Worm (Caenorhabditis elegans) whole organism, L4 larva: Measurements from ENCODE around the gene upb-1.

Source experiments
- F26F4.8 ChIP-seq: fragments of 200-800 bp; sonication (Bioruptor generic); conservative IDR thresholded peaks from 2 replicates; pipeline ENCODE4 v1.3.6; 2022; ENCODE audit warnings: missing genetic modification characterization, missing compliant biosample characterization
- F37D6.2 ChIP-seq: sonication (generic microtip); optimal IDR thresholded peaks from 2 replicates; lab custom pipeline; 2016; ENCODE audit warnings: mild to moderate bottlenecking, missing genetic modification characterization, missing compliant biosample characterization
- F44E2.7 ChIP-seq: fragments of 200-800 bp; sonication (Bioruptor generic); IDR thresholded peaks from 2 replicates; pipeline ENCODE4 v2.1.2; 2022; ENCODE audit warnings: missing genetic modification characterization, missing compliant biosample characterization
- Y105C5A.15 ChIP-seq: fragments of 200-800 bp; sonication (Bioruptor generic); IDR thresholded peaks from 2 replicates; pipeline ENCODE4 v1.3.6; 2022; ENCODE audit warnings: missing genetic modification characterization, missing compliant biosample characterization
- Y48G9A.11 ChIP-seq: fragments of 200-800 bp; sonication (Bioruptor generic); IDR thresholded peaks from 2 replicates; pipeline ENCODE4 v1.3.6; 2022; ENCODE audit warnings: missing genetic modification reagents, missing genetic modification characterization, missing compliant biosample characterization
- Y5F2A.4 ChIP-seq: fragments of 200-800 bp; sonication (Bioruptor generic); optimal IDR thresholded peaks from 2 replicates; lab custom pipeline; 2018; ENCODE audit warnings: mild to moderate bottlenecking, missing genetic modification characterization, missing compliant biosample characterization
- Y75B8A.6 ChIP-seq: fragments of 200-800 bp; sonication (Bioruptor generic); IDR thresholded peaks from 2 replicates; pipeline ENCODE4 v1.3.6; 2022; ENCODE audit warnings: missing genetic modification reagents, missing genetic modification characterization, missing compliant biosample characterization
- ZK337.2 ChIP-seq: fragments of 200-800 bp; sonication (Bioruptor generic); IDR thresholded peaks from 2 replicates; pipeline ENCODE4 v1.3.6; 2022; ENCODE audit warnings: missing genetic modification reagents, missing genetic modification characterization, missing compliant biosample characterization
- aha-1 ChIP-seq: fragments of 150-350 bp; peaks from one replicate; lab custom pipeline; 2014; ENCODE audit warnings: missing biosample characterization, missing genetic modification characterization
- aly-2 ChIP-seq: sonication (generic microtip); optimal IDR thresholded peaks from 2 replicates; lab custom pipeline; 2018; ENCODE audit warnings: missing biosample characterization, missing genetic modification characterization
- ama-1 ChIP-seq: fragments of 150-350 bp; optimal IDR thresholded peaks from 2 replicates; lab custom pipeline; 2014; ENCODE audit warnings: inconsistent platforms, mixed read lengths
- ceh-28 ChIP-seq: fragments of 150-350 bp; optimal IDR thresholded peaks from 2 replicates; lab custom pipeline; 2014; ENCODE audit warnings: missing biosample characterization, missing genetic modification reagents, missing genetic modification characterization
- ceh-44 ChIP-seq: fragments of 200-800 bp; sonication (Bioruptor generic); IDR thresholded peaks from 2 replicates; pipeline ENCODE4 v1.3.6; 2022; ENCODE audit warnings: missing genetic modification reagents, missing genetic modification characterization, missing compliant biosample characterization
- ctbp-1 ChIP-seq: fragments of 200-800 bp; sonication (Bioruptor generic); IDR thresholded peaks from 2 replicates; pipeline ENCODE4 v1.3.6; 2022; ENCODE audit warnings: missing genetic modification reagents, missing genetic modification characterization, missing compliant biosample characterization
- daf-16 ChIP-seq, 3 experiments: sonication (generic microtip); optimal IDR thresholded peaks; 2 replicates each; lab custom pipeline; 2016 to 2017; ENCODE audit warnings: missing genetic modification characterization in 3 of 3, missing genetic modification reagents in 3 of 3, mild to moderate bottlenecking in 2 of 3, missing compliant biosample characterization in 2 of 3, missing biosample characterization in 1 of 3, moderate library complexity in 1 of 3
- daf-19 ChIP-seq: fragments of 200-800 bp; sonication (Bioruptor generic); conservative IDR thresholded peaks from 2 replicates; pipeline ENCODE4 v1.3.6; 2022; ENCODE audit warnings: missing genetic modification characterization, missing compliant biosample characterization
- egl-27 ChIP-seq: sonication (generic microtip); optimal IDR thresholded peaks from 3 replicates; lab custom pipeline; 2017; ENCODE audit warnings: missing biosample characterization, missing genetic modification reagents, missing genetic modification characterization
- egl-43 ChIP-seq: fragments of 200-800 bp; sonication (Bioruptor generic); IDR thresholded peaks from 2 replicates; pipeline ENCODE4 v1.3.6; 2022; ENCODE audit warnings: missing genetic modification reagents, missing genetic modification characterization, missing compliant biosample characterization
- hlh-30 ChIP-seq: sonication (generic microtip); optimal IDR thresholded peaks from 2 replicates; lab custom pipeline; 2017; ENCODE audit warnings: antibody characterized with exemption, mild to moderate bottlenecking, missing genetic modification characterization, missing compliant biosample characterization; ENCODE audit not compliant: insufficient read depth
- hmg-1.1 ChIP-seq: fragments of 200-800 bp; sonication (Bioruptor generic); IDR thresholded peaks from 2 replicates; pipeline ENCODE4 v1.3.6; 2022; ENCODE audit warnings: missing genetic modification reagents, missing genetic modification characterization, missing compliant biosample characterization
- lin-38 ChIP-seq: fragments of 200-800 bp; sonication (Bioruptor generic); IDR thresholded peaks from 2 replicates; pipeline ENCODE4 v1.3.6; 2022; ENCODE audit warnings: missing genetic modification reagents, missing genetic modification characterization, missing compliant biosample characterization
- madf-5 ChIP-seq, 2 experiments: fragments of 200-800 bp; sonication (Bioruptor generic); IDR thresholded peaks; 2 replicates each; pipeline ENCODE4 v1.3.6; 2022; ENCODE audit warnings: missing compliant biosample characterization in 2 of 2, missing genetic modification characterization in 2 of 2
- mes-2 ChIP-seq: sonication (generic microtip); optimal IDR thresholded peaks from 2 replicates; lab custom pipeline; 2016; ENCODE audit warnings: missing genotype, mild to moderate bottlenecking, missing genetic modification characterization, missing compliant biosample characterization; ENCODE audit not compliant: poor library complexity, severe bottlenecking
- mxl-2 ChIP-seq: fragments of 200-800 bp; sonication (Bioruptor generic); conservative IDR thresholded peaks from 2 replicates; pipeline ENCODE4 v1.3.6; 2022; ENCODE audit warnings: missing genetic modification reagents, missing genetic modification characterization, missing compliant biosample characterization
- mxl-3 ChIP-seq: fragments of 200-800 bp; sonication (Bioruptor generic); optimal IDR thresholded peaks from 2 replicates; lab custom pipeline; 2018; ENCODE audit warnings: mild to moderate bottlenecking, missing genetic modification characterization, missing compliant biosample characterization
- nhr-102 ChIP-seq: sonication (generic microtip); optimal IDR thresholded peaks from 2 replicates; lab custom pipeline; 2016; ENCODE audit warnings: mild to moderate bottlenecking, missing genetic modification characterization, moderate library complexity, missing compliant biosample characterization
- nhr-11 ChIP-seq: fragments of 150-350 bp; optimal IDR thresholded peaks from 2 replicates; lab custom pipeline; 2014; ENCODE audit warnings: missing biosample characterization, missing genetic modification characterization
- nhr-28 ChIP-seq: fragments of 150-350 bp; optimal IDR thresholded peaks from 2 replicates; lab custom pipeline; 2014; ENCODE audit warnings: missing biosample characterization, missing genetic modification characterization
- nhr-48 ChIP-seq: sonication (generic microtip); optimal IDR thresholded peaks from 2 replicates; lab custom pipeline; 2016; ENCODE audit warnings: mild to moderate bottlenecking, missing genetic modification characterization, missing compliant biosample characterization
- php-3 ChIP-seq: fragments of 200-800 bp; sonication (Bioruptor generic); IDR thresholded peaks from 2 replicates; pipeline ENCODE4 v1.3.6; 2022; ENCODE audit warnings: missing genetic modification reagents, missing genetic modification characterization, missing compliant biosample characterization
- sdz-12 ChIP-seq: fragments of 200-800 bp; sonication (Bioruptor generic); optimal IDR thresholded peaks from 2 replicates; lab custom pipeline; 2018; ENCODE audit warnings: mild to moderate bottlenecking, missing genetic modification characterization, missing compliant biosample characterization
- snpc-4 ChIP-seq: fragments of 150-350 bp; optimal IDR thresholded peaks from 2 replicates; lab custom pipeline; 2014; ENCODE audit warnings: missing biosample characterization, missing genetic modification characterization
- spr-3 ChIP-seq: fragments of 200-800 bp; sonication (Bioruptor generic); optimal IDR thresholded peaks from 2 replicates; lab custom pipeline; 2018; ENCODE audit warnings: mild to moderate bottlenecking, missing genetic modification characterization, missing compliant biosample characterization
- unc-130 ChIP-seq: sonication (generic microtip); optimal IDR thresholded peaks from 2 replicates; lab custom pipeline; 2016; ENCODE audit warnings: missing genetic modification reagents, missing genetic modification characterization, missing compliant biosample characterization
- unc-39 ChIP-seq: sonication (generic microtip); optimal IDR thresholded peaks from 2 replicates; lab custom pipeline; 2017; ENCODE audit warnings: missing biosample characterization, missing genetic modification characterization
- unc-62 ChIP-seq, 3 experiments: fragments of 150-350 bp in 1 of 3; sonication (generic microtip); optimal IDR thresholded peaks in 2 of 3; peaks in 1 of 3; 1 replicate in 1 of 3; 2 replicates in 2 of 3; lab custom pipeline; 2014 to 2017; ENCODE audit warnings: missing biosample characterization in 3 of 3, missing genetic modification characterization in 3 of 3, missing genetic modification reagents in 3 of 3, missing genotype in 1 of 3
- zfp-2 ChIP-seq: sonication (generic microtip); optimal IDR thresholded peaks from 2 replicates; lab custom pipeline; 2016; ENCODE audit warnings: mild to moderate bottlenecking, missing genetic modification characterization, missing compliant biosample characterization
- zfp-3 ChIP-seq: fragments of 200-800 bp; sonication (Bioruptor generic); conservative IDR thresholded peaks from 2 replicates; pipeline ENCODE4 v1.3.6; 2022; ENCODE audit warnings: missing genetic modification reagents, missing genetic modification characterization, missing compliant biosample characterization
- zip-2 ChIP-seq: fragments of 150-350 bp; optimal IDR thresholded peaks from 2 replicates; lab custom pipeline; 2014; ENCODE audit warnings: missing biosample characterization, missing genetic modification characterization

upb-1 gene

ce11 chrII:6306125-6306524, 16.2 kb upstream of the upb-1 start, which contains the start of gene C29F5.8:
C29F5.8 (plus strand) TSS chrII:6306425.
- TF ChIP-seq Y75B8A.6 (GFP tag; lab: Robert Waterston, UW) (no peak), mxl-2 (GFP tag; lab: Robert Waterston, UW) (no peak), ceh-28 (tag; lab: Kevin White, UChicago) (no peak), F44E2.7 (no peak), egl-43 (GFP tag; lab: Robert Waterston, UW) (no peak), mxl-3 (GFP tag; lab: Kevin White, UChicago) (no peak), nhr-28 (tag; lab: Kevin White, UChicago) (no peak), zip-2 (tag; lab: Kevin White, UChicago) (no peak), snpc-4 (tag; lab: Kevin White, UChicago) (no peak), Y5F2A.4 (no peak)

- TF ChIP-seq aha-1 (tag; lab: Kevin White, UChicago) (no peak), daf-16 (GFP tag; optimal IDR thresholded peaks at IDR 0.05; lab: Kevin White, UChicago) (peak in 1 of 2 experiments; percentile 18), daf-16 (tag; optimal IDR thresholded peaks at IDR 0.05; lab: Kevin White, UChicago) (no peak), hlh-30 (tag; lab: Kevin White, UChicago) (no peak), nhr-28 (tag; lab: Kevin White, UChicago) (peak; percentile 4), F44E2.7 (no peak), ama-1 (no peak), nhr-102 (no peak), F37D6.2 (no peak), nhr-48 (tag; lab: Kevin White, UChicago) (no peak), madf-5 (GFP tag; IDR thresholded peaks at IDR 0.05; lab: Robert Waterston, UW) (no peak), egl-27 (tag; lab: Kevin White, UChicago) (no peak), aly-2 (tag; lab: Kevin White, UChicago) (no peak), nhr-11 (tag; lab: Kevin White, UChicago) (peak; percentile 36), ceh-44 (no peak), spr-3 (GFP tag; lab: Kevin White, UChicago) (no peak), zfp-2 (tag; lab: Kevin White, UChicago) (no peak), Y48G9A.11 (GFP tag; lab: Robert Waterston, UW) (no peak), unc-39 (tag; lab: Kevin White, UChicago) (no peak), unc-130 (no peak), zfp-3 (GFP tag; lab: Robert Waterston, UW) (no peak), hmg-1.1 (GFP tag; lab: Robert Waterston, UW) (no peak), php-3 (GFP tag; lab: Robert Waterston, UW) (no peak), ZK337.2 (GFP tag; lab: Robert Waterston, UW) (0 out of 2 replicates have a peak, but pooled peaks have one; percentile 41), sdz-12 (no peak), Y105C5A.15 (GFP tag; lab: Robert Waterston, UW) (no peak), ctbp-1 (no peak), mes-2 (tag; lab: Kevin White, UChicago) (no peak), unc-62 (GFP tag; optimal IDR thresholded peaks at IDR 0.05 in 1 of 2; lab: Kevin White, UChicago) (no peak), unc-62 (tag; optimal IDR thresholded peaks at IDR 0.05; lab: Kevin White, UChicago) (no peak), egl-43 (GFP tag; lab: Robert Waterston, UW) (no peak), lin-38 (GFP tag; lab: Robert Waterston, UW) (no peak), daf-19 (GFP tag; lab: Robert Waterston, UW) (no peak), F26F4.8 (GFP tag; lab: Robert Waterston, UW) (no peak)
These were observed 13.4 kb upstream of the upb-1 start, which contains the start of gene C29F5.1 for ce11 chrII:6303209-6303740. C29F5.1 (plus strand) TSS chrII:6303525.
